Worm (Caenorhabditis elegans) whole organism, young adult: Measurements from ENCODE around the gene F26F4.9.

Source experiments
- B0019.2 ChIP-seq: fragments of 200-800 bp; sonication (Bioruptor generic); conservative IDR thresholded peaks from 2 replicates; pipeline ENCODE4 v1.3.6; 2022; ENCODE audit warnings: missing genetic modification reagents, missing genetic modification characterization, missing compliant biosample characterization
- C17E4.6 ChIP-seq: fragments of 200-800 bp; sonication (Bioruptor generic); IDR thresholded peaks from 2 replicates; pipeline ENCODE4 v1.3.6; 2022; ENCODE audit warnings: missing genetic modification reagents, missing genetic modification characterization, missing compliant biosample characterization
- F10E7.11 ChIP-seq: sonication (generic microtip); optimal IDR thresholded peaks from 2 replicates; lab custom pipeline; 2017; ENCODE audit warnings: mild to moderate bottlenecking, missing genetic modification characterization, moderate library complexity, missing compliant biosample characterization
- F22D6.2 ChIP-seq: sonication (generic microtip); optimal IDR thresholded peaks from 2 replicates; lab custom pipeline; 2016; ENCODE audit warnings: mild to moderate bottlenecking, missing genetic modification characterization, missing compliant biosample characterization
- F23B12.7 ChIP-seq: sonication (generic microtip); optimal IDR thresholded peaks from 2 replicates; lab custom pipeline; 2017; ENCODE audit warnings: missing genetic modification characterization, mild to moderate bottlenecking, missing compliant biosample characterization, antibody characterized with exemption, moderate library complexity; ENCODE audit not compliant: insufficient read depth
- F37B4.10 ChIP-seq: fragments of 200-800 bp; sonication (Bioruptor generic); IDR thresholded peaks from 2 replicates; pipeline ENCODE4 v1.3.6; 2022; ENCODE audit warnings: missing genetic modification characterization, missing compliant biosample characterization
- F49E8.2 ChIP-seq: sonication (generic microtip); optimal IDR thresholded peaks from 3 replicates; lab custom pipeline; 2017; ENCODE audit warnings: missing genetic modification characterization, mild to moderate bottlenecking, missing compliant biosample characterization, antibody characterized with exemption, moderate library complexity; ENCODE audit not compliant: insufficient read depth
- F55B11.4 ChIP-seq: sonication (generic microtip); optimal IDR thresholded peaks from 2 replicates; lab custom pipeline; 2016; ENCODE audit warnings: missing compliant biosample characterization, missing genetic modification characterization, borderline replicate concordance; ENCODE audit not compliant: insufficient read depth
- F57C9.4 ChIP-seq: sonication (generic microtip); optimal IDR thresholded peaks from 2 replicates; lab custom pipeline; 2017; ENCODE audit warnings: mild to moderate bottlenecking, missing genetic modification characterization, missing compliant biosample characterization
- Y53F4B.3 ChIP-seq: fragments of 200-800 bp; sonication (Bioruptor generic); IDR thresholded peaks from 2 replicates; pipeline ENCODE4 v1.3.6; 2022; ENCODE audit warnings: missing genetic modification reagents, missing genetic modification characterization, missing compliant biosample characterization
- Y53G8AR.9 ChIP-seq: fragments of 200-800 bp; sonication (Bioruptor generic); conservative IDR thresholded peaks from 2 replicates; pipeline ENCODE4 v1.3.6; 2022; ENCODE audit warnings: missing genetic modification reagents, missing genetic modification characterization, missing compliant biosample characterization
- akir-1 ChIP-seq: fragments of 200-800 bp; sonication (Bioruptor generic); optimal IDR thresholded peaks from 2 replicates; lab custom pipeline; 2018; ENCODE audit warnings: mild to moderate bottlenecking, missing genetic modification characterization, moderate library complexity, missing compliant biosample characterization
- athp-1 ChIP-seq: sonication (generic microtip); optimal IDR thresholded peaks from 2 replicates; lab custom pipeline; 2017; ENCODE audit warnings: mild to moderate bottlenecking, missing genetic modification characterization, missing compliant biosample characterization
- attf-3 ChIP-seq: fragments of 200-800 bp; sonication (Bioruptor generic); conservative IDR thresholded peaks from 2 replicates; pipeline ENCODE4 v1.3.6; 2022; ENCODE audit warnings: missing genetic modification reagents, missing genetic modification characterization, missing compliant biosample characterization
- bed-1 ChIP-seq: fragments of 200-800 bp; sonication (Bioruptor generic); IDR thresholded peaks from 2 replicates; pipeline ENCODE4 v1.3.6; 2022; ENCODE audit warnings: missing genetic modification reagents, missing genetic modification characterization, missing compliant biosample characterization
- bed-2 ChIP-seq: fragments of 200-800 bp; sonication (Bioruptor generic); IDR thresholded peaks from 2 replicates; pipeline ENCODE4 v1.3.6; 2022; ENCODE audit warnings: missing genetic modification reagents, missing genetic modification characterization, missing compliant biosample characterization
- ceh-100 ChIP-seq: fragments of 200-800 bp; sonication (Bioruptor generic); IDR thresholded peaks from 2 replicates; pipeline ENCODE4 v1.3.6; 2022; ENCODE audit warnings: missing genetic modification reagents, missing genetic modification characterization, missing compliant biosample characterization
- ceh-58 ChIP-seq: fragments of 200-800 bp; sonication (Bioruptor generic); IDR thresholded peaks from 2 replicates; pipeline ENCODE4 v1.3.6; 2022; ENCODE audit warnings: missing genetic modification characterization, missing compliant biosample characterization
- ceh-91 ChIP-seq: fragments of 200-800 bp; sonication (Bioruptor generic); IDR thresholded peaks from 2 replicates; pipeline ENCODE4 v1.3.6; 2022; ENCODE audit warnings: missing genetic modification reagents, missing genetic modification characterization, missing compliant biosample characterization
- dox-1 ChIP-seq: fragments of 200-800 bp; sonication (Bioruptor generic); IDR thresholded peaks from 2 replicates; pipeline ENCODE4 v1.3.6; 2022; ENCODE audit warnings: missing genetic modification reagents, missing genetic modification characterization, missing compliant biosample characterization
- dpl-1 ChIP-seq: fragments of 150-350 bp; optimal IDR thresholded peaks from 2 replicates; lab custom pipeline; 2014; ENCODE audit warnings: missing biosample characterization, missing genetic modification reagents, missing genetic modification characterization
- egl-44 ChIP-seq: fragments of 200-800 bp; sonication (Bioruptor generic); IDR thresholded peaks from 2 replicates; pipeline ENCODE4 v1.3.6; 2022; ENCODE audit warnings: missing genetic modification reagents, missing genetic modification characterization, missing compliant biosample characterization
- fkh-3 ChIP-seq: sonication (generic microtip); optimal IDR thresholded peaks from 2 replicates; lab custom pipeline; 2016; ENCODE audit warnings: mild to moderate bottlenecking, missing genetic modification characterization, missing compliant biosample characterization
- gei-17 ChIP-seq: fragments of 200-800 bp; sonication (Bioruptor generic); optimal IDR thresholded peaks from 2 replicates; lab custom pipeline; 2018; ENCODE audit warnings: mild to moderate bottlenecking, missing genetic modification characterization, missing compliant biosample characterization
- hmg-1.2 ChIP-seq: fragments of 200-800 bp; sonication (Bioruptor generic); IDR thresholded peaks from 2 replicates; pipeline ENCODE4 v1.3.6; 2022; ENCODE audit warnings: missing genetic modification reagents, missing genetic modification characterization, missing compliant biosample characterization
- hmg-20 ChIP-seq: fragments of 200-800 bp; sonication (Bioruptor generic); IDR thresholded peaks from 2 replicates; pipeline ENCODE4 v1.3.6; 2022; ENCODE audit warnings: missing genetic modification reagents, missing genetic modification characterization, missing compliant biosample characterization
- hsf-1 ChIP-seq: fragments of 200-800 bp; sonication (Bioruptor generic); IDR thresholded peaks from 2 replicates; pipeline ENCODE4 v1.3.6; 2022; ENCODE audit warnings: missing genetic modification reagents, missing genetic modification characterization, missing compliant biosample characterization
- lag-1 ChIP-seq: fragments of 200-800 bp; sonication (Bioruptor generic); IDR thresholded peaks from 2 replicates; pipeline ENCODE4 v1.3.6; 2022; ENCODE audit warnings: missing genetic modification reagents, missing genetic modification characterization, missing compliant biosample characterization
- let-526 ChIP-seq: fragments of 200-800 bp; sonication (Bioruptor generic); IDR thresholded peaks from 2 replicates; pipeline ENCODE4 v1.3.6; 2022; ENCODE audit warnings: missing genetic modification reagents, missing genetic modification characterization, missing compliant biosample characterization
- let-607 ChIP-seq, 2 experiments: fragments of 200-800 bp in 1 of 2; sonication (Bioruptor generic) in 1 of 2; sonication (generic microtip) in 1 of 2; optimal IDR thresholded peaks; 2 replicates each; lab custom pipeline; 2016 to 2018; ENCODE audit warnings: mild to moderate bottlenecking in 2 of 2, missing compliant biosample characterization in 2 of 2, missing genetic modification characterization in 2 of 2, moderate library complexity in 2 of 2, missing genotype in 1 of 2
- lin-35 ChIP-seq, 3 experiments: fragments of 150-350 bp in 2 of 3; sonication (generic microtip) in 1 of 3; optimal IDR thresholded peaks; 2 replicates each; lab custom pipeline; 2014 to 2018; ENCODE audit warnings: missing biosample characterization in 3 of 3, missing genetic modification characterization in 3 of 3, missing genetic modification reagents in 3 of 3
- lin-54 ChIP-seq: fragments of 200-800 bp; sonication (Bioruptor generic); optimal IDR thresholded peaks from 2 replicates; lab custom pipeline; 2018; ENCODE audit warnings: mild to moderate bottlenecking, missing genetic modification characterization, missing compliant biosample characterization
- madf-6 ChIP-seq: fragments of 200-800 bp; sonication (Bioruptor generic); IDR thresholded peaks from 2 replicates; pipeline ENCODE4 v1.3.6; 2022; ENCODE audit warnings: missing genetic modification reagents, missing genetic modification characterization, missing compliant biosample characterization
- mel-28 ChIP-seq: sonication (generic microtip); optimal IDR thresholded peaks from 2 replicates; lab custom pipeline; 2016; ENCODE audit warnings: borderline replicate concordance, mild to moderate bottlenecking, missing genetic modification characterization, missing compliant biosample characterization
- mxl-1 ChIP-seq: sonication (generic microtip); optimal IDR thresholded peaks from 2 replicates; lab custom pipeline; 2016; ENCODE audit warnings: missing genetic modification characterization, missing compliant biosample characterization
- nfya-1 ChIP-seq: sonication (generic microtip); optimal IDR thresholded peaks from 2 replicates; lab custom pipeline; 2017; ENCODE audit warnings: antibody characterized with exemption, missing compliant biosample characterization, missing genetic modification characterization, borderline replicate concordance; ENCODE audit not compliant: insufficient read depth
- nfya-2 ChIP-seq: fragments of 200-800 bp; sonication (Bioruptor generic); IDR thresholded peaks from 2 replicates; pipeline ENCODE4 v1.3.6; 2022; ENCODE audit warnings: missing genetic modification reagents, missing genetic modification characterization, missing compliant biosample characterization
- nhr-179 ChIP-seq: sonication (generic microtip); optimal IDR thresholded peaks from 2 replicates; lab custom pipeline; 2016; ENCODE audit warnings: mild to moderate bottlenecking, missing genetic modification characterization, missing compliant biosample characterization
- nhr-27 ChIP-seq: fragments of 200-800 bp; sonication (Bioruptor generic); optimal IDR thresholded peaks from 2 replicates; lab custom pipeline; 2018; ENCODE audit warnings: mild to moderate bottlenecking, missing genetic modification characterization, moderate library complexity, missing compliant biosample characterization
- nhr-90 ChIP-seq: sonication (generic microtip); optimal IDR thresholded peaks from 2 replicates; lab custom pipeline; 2016; ENCODE audit warnings: missing genotype, mild to moderate bottlenecking, missing genetic modification characterization, missing compliant biosample characterization
- pbrm-1 ChIP-seq: fragments of 200-800 bp; sonication (Bioruptor generic); IDR thresholded peaks from 2 replicates; pipeline ENCODE4 v1.3.6; 2022; ENCODE audit warnings: missing genetic modification reagents, missing genetic modification characterization, missing compliant biosample characterization
- rcor-1 ChIP-seq: fragments of 200-800 bp; sonication (Bioruptor generic); IDR thresholded peaks from 2 replicates; pipeline ENCODE4 v1.3.6; 2022; ENCODE audit warnings: missing genetic modification reagents, missing genetic modification characterization, missing compliant biosample characterization
- snpc-1.1 ChIP-seq: sonication (generic microtip); optimal IDR thresholded peaks from 2 replicates; lab custom pipeline; 2017; ENCODE audit warnings: missing genetic modification characterization, mild to moderate bottlenecking, missing compliant biosample characterization, antibody characterized with exemption, moderate library complexity, missing genotype, missing genetic modification reagents; ENCODE audit not compliant: insufficient read depth
- sptf-2 ChIP-seq: fragments of 200-800 bp; sonication (Bioruptor generic); optimal IDR thresholded peaks from 2 replicates; lab custom pipeline; 2018; ENCODE audit warnings: mild to moderate bottlenecking, missing genetic modification characterization, missing compliant biosample characterization
- unc-130 ChIP-seq: sonication (generic microtip); optimal IDR thresholded peaks from 2 replicates; lab custom pipeline; 2016; ENCODE audit warnings: missing genetic modification reagents, missing genetic modification characterization, missing compliant biosample characterization
- zim-3 ChIP-seq: sonication (generic microtip); optimal IDR thresholded peaks from 2 replicates; lab custom pipeline; 2017; ENCODE audit warnings: mild to moderate bottlenecking, missing genetic modification characterization, moderate library complexity, missing compliant biosample characterization
- ztf-26 ChIP-seq: sonication (generic microtip); optimal IDR thresholded peaks from 2 replicates; lab custom pipeline; 2017; ENCODE audit warnings: missing genetic modification characterization, missing compliant biosample characterization
- ztf-28 ChIP-seq: fragments of 200-800 bp; sonication (Bioruptor generic); IDR thresholded peaks from 2 replicates; pipeline ENCODE4 v1.3.6; 2022; ENCODE audit warnings: missing genetic modification reagents, missing genetic modification characterization, missing compliant biosample characterization

F26F4.9 gene

DNA sequence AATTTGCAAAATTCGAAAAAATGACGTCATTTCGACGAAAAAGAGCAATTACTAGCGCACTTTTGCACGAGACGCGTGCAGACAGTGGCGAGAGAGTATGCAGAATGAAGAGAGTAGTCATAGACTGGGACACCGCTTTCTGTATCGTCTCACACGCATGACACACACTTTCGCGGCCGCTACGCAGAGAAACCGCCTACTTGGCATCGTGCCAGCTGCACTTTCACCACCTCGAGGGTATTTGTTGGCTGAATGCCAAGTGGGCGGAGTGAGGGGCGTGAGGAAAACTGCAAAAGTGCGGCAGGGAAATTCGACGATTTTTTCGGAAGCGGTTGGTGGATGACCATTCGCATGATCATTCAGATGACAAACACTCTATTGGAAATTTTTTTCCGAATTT lies 12.6 kb downstream of the F26F4.9 start (continued):
- TF ChIP-seq ceh-91 (GFP tag; lab: Robert Waterston, UW) (peak; percentile 64), hsf-1 (GFP tag; lab: Robert Waterston, UW) (peak; percentile 75), hmg-1.2 (GFP tag; lab: Robert Waterston, UW) (peak; percentile 95), ztf-28 (GFP tag; lab: Robert Waterston, UW) (peak; percentile 86), ztf-26 (tag; lab: Kevin White, UChicago) (peak; percentile 99), fkh-3 (tag; lab: Kevin White, UChicago) (no peak), mel-28 (tag; lab: Kevin White, UChicago) (peak; percentile 48), egl-44 (GFP tag; lab: Robert Waterston, UW) (peak; percentile 98), madf-6 (GFP tag; lab: Robert Waterston, UW) (peak; percentile 78), ceh-58 (GFP tag; lab: Robert Waterston, UW) (peak; percentile 84; the same call in 1 of the 2 replicates), nhr-90 (tag; lab: Kevin White, UChicago) (peak; percentile 97), Y53G8AR.9 (GFP tag; lab: Robert Waterston, UW) (peak; percentile 96), lin-54 (GFP tag; lab: Kevin White, UChicago) (peak; percentile 96), pbrm-1 (GFP tag; lab: Robert Waterston, UW) (peak; percentile 97), attf-3 (GFP tag; lab: Robert Waterston, UW) (peak; percentile 76), lin-35 (GFP tag; optimal IDR thresholded peaks at IDR 0.05; lab: Kevin White, UChicago) (peak in 2 of 3 experiments; percentile 68 to 96), F49E8.2 (peak; percentile 6), snpc-1.1 (tag; lab: Kevin White, UChicago) (no peak), gei-17 (GFP tag; lab: Kevin White, UChicago) (peak; percentile 92), hmg-20 (GFP tag; lab: Robert Waterston, UW) (peak; percentile 83; the same call in 1 of the 2 replicates), unc-130 (GFP tag; lab: Kevin White, UChicago) (peak; percentile 9), dpl-1 (peak; percentile 32), bed-1 (GFP tag; lab: Robert Waterston, UW) (peak; percentile 86; the same call in 1 of the 2 replicates), Y53F4B.3 (no peak), C17E4.6 (GFP tag; lab: Robert Waterston, UW) (peak; percentile 87), nhr-27 (tag; lab: Kevin White, UChicago) (peak; percentile 80), dox-1 (GFP tag; lab: Robert Waterston, UW) (peak; percentile 99), bed-2 (GFP tag; lab: Robert Waterston, UW) (peak; percentile 86), F23B12.7 (tag; lab: Kevin White, UChicago) (peak; percentile 41), mxl-1 (tag; lab: Kevin White, UChicago) (peak; percentile 58), akir-1 (GFP tag; lab: Kevin White, UChicago) (peak; percentile 86), lag-1 (GFP tag; lab: Robert Waterston, UW) (peak; percentile 86; the same call in 1 of the 2 replicates), F55B11.4 (tag; lab: Kevin White, UChicago) (no peak), zim-3 (tag; lab: Kevin White, UChicago) (peak; percentile 64), nhr-179 (no peak), ceh-100 (GFP tag; lab: Robert Waterston, UW) (peak; percentile 90), F37B4.10 (peak; percentile 94), nfya-1 (tag; lab: Kevin White, UChicago) (no peak), nfya-2 (GFP tag; lab: Robert Waterston, UW) (no peak), rcor-1 (GFP tag; lab: Robert Waterston, UW) (peak; percentile 96), F10E7.11 (tag; lab: Kevin White, UChicago) (peak; percentile 80), let-607 (tag; optimal IDR thresholded peaks at IDR 0.05; lab: Kevin White, UChicago) (peak; percentile 94 to 95), athp-1 (peak; percentile 96), F22D6.2 (tag; lab: Kevin White, UChicago) (peak; percentile 93), F57C9.4 (tag; lab: Kevin White, UChicago) (peak; percentile 58), B0019.2 (GFP tag; lab: Robert Waterston, UW) (peak; percentile 71), sptf-2 (GFP tag; lab: Kevin White, UChicago) (peak; percentile 58), let-526 (GFP tag; lab: Robert Waterston, UW) (peak; percentile 99)
